Worm (Caenorhabditis elegans): Measurements from ENCODE around the gene grl-5.

DNA sequence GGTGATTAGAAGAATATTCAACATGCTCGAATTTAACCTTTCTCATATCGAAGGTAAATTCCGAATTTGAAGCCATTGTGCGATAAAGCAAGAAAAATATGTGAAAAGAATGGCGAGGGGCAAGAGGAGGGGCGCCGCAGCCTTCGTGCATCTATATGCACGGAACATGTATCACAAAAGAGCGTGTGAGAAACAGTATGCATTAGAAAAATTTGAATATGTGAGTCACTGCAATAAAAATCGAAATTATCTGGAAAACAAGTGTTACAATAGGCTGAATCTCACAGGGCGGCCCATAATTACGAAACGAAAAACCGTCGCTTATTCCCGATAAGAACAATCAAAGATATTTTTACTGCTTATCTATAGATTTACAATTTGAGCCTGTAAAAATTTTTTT lies 12.6 kb downstream of the grl-5 start, which contains the start of gene F13A2.5:
- TF ChIP-seq nhr-76 (tag; optimal IDR thresholded peaks at IDR 0.05) (no peak), hlh-1 (tag; optimal IDR thresholded peaks at IDR 0.05) (no peak)
